Fruit fly (Drosophila melanogaster): Measurements from ENCODE around the gene nej.

Gene nej

dm6 chrX:9685568-9686413, 1.1 kb downstream of the nej start:
- peak; percentile 36; the same call in 1 of the 2 replicates for TF ChIP-seq Ets98B (GFP tag; IDR thresholded peaks at IDR 0.05)
- TF ChIP-seq CG8301 (tag; optimal IDR thresholded peaks at IDR 0.05) = peak; percentile 46
- TF ChIP-seq Snoo (tag; optimal IDR thresholded peaks at IDR 0.05) = peak; percentile 19
- no peak for TF ChIP-seq CG13204 (GFP tag; optimal IDR thresholded peaks at IDR 0.05)
- no peak for TF ChIP-seq CG10348 (GFP tag; IDR thresholded peaks at IDR 0.05)
- TF ChIP-seq CG15710 (tag; optimal IDR thresholded peaks at IDR 0.05) = peak; percentile 61
- TF ChIP-seq CG9948 (tag; optimal IDR thresholded peaks at IDR 0.05) = peak; percentile 40
- no peak for TF ChIP-seq EcR (GFP tag; optimal IDR thresholded peaks at IDR 0.05)
- peak; percentile 69 for TF ChIP-seq CG8159 (tag; optimal IDR thresholded peaks at IDR 0.05)
- no peak for TF ChIP-seq D1 (tag; optimal IDR thresholded peaks at IDR 0.05)
- no peak for TF ChIP-seq Pif1A (GFP tag; optimal IDR thresholded peaks at IDR 0.05)
- TF ChIP-seq rn (GFP tag; IDR thresholded peaks at IDR 0.05) = no peak
- TF ChIP-seq CG14655 (GFP tag; optimal IDR thresholded peaks at IDR 0.05) = peak; percentile 62
- no peak for TF ChIP-seq CG4496 (GFP tag; IDR thresholded peaks at IDR 0.05)
- TF ChIP-seq gl (tag; optimal IDR thresholded peaks at IDR 0.05) = no peak
- 0 out of 3 replicates have a peak, but pooled peaks have one; percentile 29 for TF ChIP-seq fd96Ca (GFP tag; IDR thresholded peaks at IDR 0.05)
- TF ChIP-seq CG32121 (GFP tag; IDR thresholded peaks at IDR 0.05) = no peak
- TF ChIP-seq CG17806 (tag; optimal IDR thresholded peaks at IDR 0.05) = no peak
- TF ChIP-seq Pif1B (GFP tag; optimal IDR thresholded peaks at IDR 0.05) = no peak
- TF ChIP-seq CG34367 (tag; optimal IDR thresholded peaks at IDR 0.05) = peak; percentile 27
- TF ChIP-seq CG12605 (GFP tag; IDR thresholded peaks at IDR 0.05) = peak; percentile 17; the same call in 1 of the 2 replicates

dm6 chrX:9684697-9685567, 1.9 kb downstream of the nej start:
- peak; percentile 94 for TF ChIP-seq CG4496 (GFP tag; IDR thresholded peaks at IDR 0.05)
- TF ChIP-seq CG8301 (tag; optimal IDR thresholded peaks at IDR 0.05) = peak; percentile 68
- peak; percentile 65 for TF ChIP-seq CG8159 (tag; optimal IDR thresholded peaks at IDR 0.05)
- TF ChIP-seq fd96Ca (GFP tag; IDR thresholded peaks at IDR 0.05) = peak; percentile 90
- TF ChIP-seq rn (GFP tag; IDR thresholded peaks at IDR 0.05) = peak; percentile 67
- peak; percentile 16 for TF ChIP-seq Pif1A (GFP tag; optimal IDR thresholded peaks at IDR 0.05)
- peak; percentile 72 for TF ChIP-seq CG13204 (GFP tag; optimal IDR thresholded peaks at IDR 0.05)
- peak; percentile 89 for TF ChIP-seq gl (tag; optimal IDR thresholded peaks at IDR 0.05)
- peak; percentile 45 for TF ChIP-seq CG17806 (tag; optimal IDR thresholded peaks at IDR 0.05)
- TF ChIP-seq Ets98B (GFP tag; IDR thresholded peaks at IDR 0.05) = peak; percentile 90
- TF ChIP-seq Snoo (tag; optimal IDR thresholded peaks at IDR 0.05) = peak; percentile 4
- peak; percentile 78 for TF ChIP-seq CG32121 (GFP tag; IDR thresholded peaks at IDR 0.05)
- peak; percentile 91 for TF ChIP-seq CG12605 (GFP tag; IDR thresholded peaks at IDR 0.05)
- TF ChIP-seq CG9948 (tag; optimal IDR thresholded peaks at IDR 0.05) = peak; percentile 31
- TF ChIP-seq CG10348 (GFP tag; IDR thresholded peaks at IDR 0.05) = no peak
- TF ChIP-seq CG14655 (GFP tag; optimal IDR thresholded peaks at IDR 0.05) = peak; percentile 85
- TF ChIP-seq Pif1B (GFP tag; optimal IDR thresholded peaks at IDR 0.05) = peak; percentile 60
- peak; percentile 99 for TF ChIP-seq D1 (tag; optimal IDR thresholded peaks at IDR 0.05)
- peak; percentile 85 for TF ChIP-seq CG34367 (tag; optimal IDR thresholded peaks at IDR 0.05)
- no peak for TF ChIP-seq EcR (GFP tag; optimal IDR thresholded peaks at IDR 0.05)
- TF ChIP-seq CG15710 (tag; optimal IDR thresholded peaks at IDR 0.05) = peak; percentile 77

dm6 chrX:9684158-9684557, 2.7 kb downstream of the nej start:
- TF ChIP-seq Snoo (tag; optimal IDR thresholded peaks at IDR 0.05) = no peak
- TF ChIP-seq CG8301 (tag; optimal IDR thresholded peaks at IDR 0.05) = peak; percentile 62
- TF ChIP-seq CG15710 (tag; optimal IDR thresholded peaks at IDR 0.05) = peak; percentile 65
- peak; percentile 89 for TF ChIP-seq CG4496 (GFP tag; IDR thresholded peaks at IDR 0.05)
- no peak for TF ChIP-seq EcR (GFP tag; optimal IDR thresholded peaks at IDR 0.05)
- TF ChIP-seq fd96Ca (GFP tag; IDR thresholded peaks at IDR 0.05) = peak; percentile 75
- TF ChIP-seq D1 (tag; optimal IDR thresholded peaks at IDR 0.05) = peak; percentile 36
- TF ChIP-seq CG13204 (GFP tag; optimal IDR thresholded peaks at IDR 0.05) = peak; percentile 71
- TF ChIP-seq CG32121 (GFP tag; IDR thresholded peaks at IDR 0.05) = peak; percentile 61; the same call in 1 of the 2 replicates
- TF ChIP-seq CG8159 (tag; optimal IDR thresholded peaks at IDR 0.05) = peak; percentile 50
- peak; percentile 37 for TF ChIP-seq Pif1B (GFP tag; optimal IDR thresholded peaks at IDR 0.05)
- peak; percentile 85 for TF ChIP-seq CG12605 (GFP tag; IDR thresholded peaks at IDR 0.05)
- TF ChIP-seq CG10348 (GFP tag; IDR thresholded peaks at IDR 0.05) = no peak
- no peak for TF ChIP-seq rn (GFP tag; IDR thresholded peaks at IDR 0.05)
- no peak for TF ChIP-seq CG14655 (GFP tag; optimal IDR thresholded peaks at IDR 0.05)
- TF ChIP-seq CG34367 (tag; optimal IDR thresholded peaks at IDR 0.05) = peak; percentile 74
- peak; percentile 35 for TF ChIP-seq CG9948 (tag; optimal IDR thresholded peaks at IDR 0.05)
- peak; percentile 85 for TF ChIP-seq gl (tag; optimal IDR thresholded peaks at IDR 0.05)
- peak; percentile 45 for TF ChIP-seq CG17806 (tag; optimal IDR thresholded peaks at IDR 0.05)
- TF ChIP-seq Ets98B (GFP tag; IDR thresholded peaks at IDR 0.05) = peak; percentile 68; the same call in 1 of the 2 replicates

- TF ChIP-seq gl (tag; optimal IDR thresholded peaks at IDR 0.05) (peak; percentile 17), CG8301 (tag; optimal IDR thresholded peaks at IDR 0.05) (no peak), CG4496 (GFP tag; IDR thresholded peaks at IDR 0.05) (no peak), CG17806 (tag; optimal IDR thresholded peaks at IDR 0.05) (peak; percentile 10)
These were observed 12.0 kb downstream of the nej start for dm6 chrX:9674912-9675311.
